Worm (Caenorhabditis elegans) whole organism, midembryonic: ENCODE results near the gene D1044.1.

Experiments
- cog-1 ChIP-seq: sonication (generic microtip); optimal IDR thresholded peaks from 2 replicates; lab custom pipeline; 2016; ENCODE audit warnings: missing genetic modification characterization, missing compliant biosample characterization
- flt-1 ChIP-seq: fragments of 200-800 bp; sonication (Bioruptor generic); IDR thresholded peaks from 2 replicates; pipeline ENCODE4 v1.3.6; 2022; ENCODE audit warnings: missing genetic modification characterization, missing compliant biosample characterization
- ref-1 ChIP-seq: fragments of 200-800 bp; sonication (Bioruptor generic); conservative IDR thresholded peaks from 2 replicates; pipeline ENCODE4 v1.3.6; 2022; ENCODE audit warnings: missing genetic modification reagents, missing genetic modification characterization, missing compliant biosample characterization
- tab-1 ChIP-seq: fragments of 200-800 bp; sonication (Bioruptor generic); IDR thresholded peaks from 2 replicates; pipeline ENCODE4 v1.3.6; 2022; ENCODE audit warnings: missing genetic modification characterization, missing compliant biosample characterization
- ztf-29 ChIP-seq: fragments of 200-800 bp; sonication (Bioruptor generic); IDR thresholded peaks from 2 replicates; pipeline ENCODE4 v1.3.6; 2022; ENCODE audit warnings: missing genetic modification reagents, missing genetic modification characterization, missing compliant biosample characterization

DNA sequence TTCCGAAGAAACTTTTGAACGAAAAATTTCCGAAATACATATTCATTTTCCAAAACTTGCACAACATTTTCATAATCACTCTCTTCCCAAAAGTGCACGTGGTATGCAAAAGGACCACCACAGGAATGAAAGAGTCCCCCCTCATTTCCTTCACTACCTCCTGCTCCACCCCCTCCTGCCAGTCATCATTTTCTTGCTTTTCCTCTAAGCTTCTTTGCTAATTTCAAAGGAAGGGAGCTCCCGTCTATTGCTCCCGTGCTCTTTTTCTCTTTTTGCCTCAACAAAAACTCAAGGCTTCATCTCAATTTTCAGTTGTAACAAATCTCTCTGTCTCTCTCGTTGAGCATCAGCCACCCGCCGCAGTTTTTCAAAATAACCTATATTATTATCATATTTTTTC lies 28.7 kb downstream of the D1044.1 start:
- TF ChIP-seq ref-1 (GFP tag; lab: Robert Waterston, UW) (no peak), ztf-29 (no peak), flt-1 (no peak), tab-1 (GFP tag; lab: Robert Waterston, UW) (no peak), cog-1 (tag; lab: Kevin White, UChicago) (no peak)
